Fruit fly (Drosophila melanogaster) whole organism, embryonic: ENCODE measurements around the gene CG12016.

Experiments used
- Antp ChIP-seq: fragments of 200-800 bp; sonication (Bioruptor generic); optimal IDR thresholded peaks from 3 replicates; lab custom pipeline; 2016; ENCODE audit warnings: missing biosample characterization, missing genetic modification characterization
- Atf6 ChIP-seq: fragments of 200-800 bp; sonication (Bioruptor generic); IDR thresholded peaks from 2 replicates; pipeline ENCODE4 v1.3.6; 2022; ENCODE audit warnings: missing biosample characterization, missing genetic modification characterization
- BtbVII ChIP-seq: fragments of 200-800 bp; sonication (Bioruptor generic); optimal IDR thresholded peaks from 3 replicates; lab custom pipeline; 2017; ENCODE audit warnings: missing biosample characterization, mild to moderate bottlenecking, missing genetic modification characterization
- CG11093 ChIP-seq: fragments of 200-800 bp; sonication (Bioruptor generic); IDR thresholded peaks from 3 replicates; pipeline ENCODE4 v1.3.6; 2022; ENCODE audit warnings: missing biosample characterization, missing genetic modification characterization
- CG11696 ChIP-seq: fragments of 200-800 bp; sonication (Bioruptor generic); IDR thresholded peaks from 2 replicates; pipeline ENCODE4 v1.3.6; 2022; ENCODE audit warnings: missing biosample characterization, missing genetic modification characterization
- CG1233 ChIP-seq: fragments of 200-800 bp; sonication (Bioruptor generic); optimal IDR thresholded peaks from 4 replicates; lab custom pipeline; 2018; ENCODE audit warnings: missing biosample characterization, mild to moderate bottlenecking, missing genetic modification characterization
- CG13424 ChIP-seq: fragments of 200-800 bp; sonication (Bioruptor generic); optimal IDR thresholded peaks from 2 replicates; lab custom pipeline; 2019; ENCODE audit warnings: missing biosample characterization, mild to moderate bottlenecking, missing genetic modification characterization, moderate library complexity
- CG13624 ChIP-seq: fragments of 200-800 bp; sonication (Bioruptor generic); optimal IDR thresholded peaks from 2 replicates; lab custom pipeline; 2016; ENCODE audit warnings: missing biosample characterization, missing genetic modification characterization
- CG15011 ChIP-seq: fragments of 200-800 bp; sonication (Bioruptor generic); optimal IDR thresholded peaks from 3 replicates; lab custom pipeline; 2018; ENCODE audit warnings: missing biosample characterization, mild to moderate bottlenecking, missing genetic modification characterization
- CG1602 ChIP-seq: fragments of 200-800 bp; sonication (Bioruptor generic); optimal IDR thresholded peaks from 3 replicates; lab custom pipeline; 2016; ENCODE audit warnings: missing biosample characterization, missing genetic modification characterization
- CG1792 ChIP-seq: fragments of 200-800 bp; sonication (Bioruptor generic); optimal IDR thresholded peaks from 2 replicates; lab custom pipeline; 2016; ENCODE audit warnings: missing biosample characterization, missing genetic modification characterization
- CG18619 ChIP-seq: fragments of 200-800 bp; sonication (Bioruptor generic); optimal IDR thresholded peaks from 3 replicates; lab custom pipeline; 2017; ENCODE audit warnings: missing biosample characterization, mild to moderate bottlenecking, missing genetic modification characterization
- CG18764 ChIP-seq: fragments of 200-800 bp; sonication (Bioruptor generic); optimal IDR thresholded peaks from 3 replicates; lab custom pipeline; 2016; ENCODE audit warnings: missing biosample characterization, missing genetic modification characterization
- CG2889 ChIP-seq: fragments of 200-800 bp; sonication (Bioruptor generic); IDR thresholded peaks from 3 replicates; pipeline ENCODE4 v1.3.6; 2022; ENCODE audit warnings: missing biosample characterization, missing genetic modification characterization
- CG30403 ChIP-seq: fragments of 200-800 bp; sonication (Bioruptor generic); optimal IDR thresholded peaks from 3 replicates; lab custom pipeline; 2016; ENCODE audit warnings: missing biosample characterization, missing genetic modification characterization
- CG30431 ChIP-seq: fragments of 200-800 bp; sonication (Bioruptor generic); optimal IDR thresholded peaks from 2 replicates; lab custom pipeline; 2017; ENCODE audit warnings: missing biosample characterization, missing genetic modification characterization
- CG3065 ChIP-seq: fragments of 200-800 bp; sonication (Bioruptor generic); optimal IDR thresholded peaks from 2 replicates; lab custom pipeline; 2016; ENCODE audit warnings: missing biosample characterization, missing genetic modification characterization
- CG31441 ChIP-seq: fragments of 200-800 bp; sonication (Bioruptor generic); IDR thresholded peaks from 2 replicates; pipeline ENCODE4 v1.3.6; 2022; ENCODE audit warnings: missing biosample characterization, missing genetic modification characterization
- CG34422 ChIP-seq: fragments of 200-800 bp; sonication (Bioruptor generic); IDR thresholded peaks from 3 replicates; pipeline ENCODE4 v1.3.6; 2022; ENCODE audit warnings: missing biosample characterization, missing genetic modification characterization
- CG3847 ChIP-seq: fragments of 200-800 bp; sonication (Bioruptor generic); IDR thresholded peaks from 2 replicates; pipeline ENCODE4 v1.3.6; 2022; ENCODE audit warnings: missing biosample characterization, missing genetic modification characterization
- CG5180 ChIP-seq: fragments of 200-800 bp; sonication (Bioruptor generic); optimal IDR thresholded peaks from 3 replicates; lab custom pipeline; 2017; ENCODE audit warnings: missing biosample characterization, missing genetic modification characterization, mild to moderate bottlenecking, moderate library complexity, missing genetic modification reagents
- CG7839 ChIP-seq: fragments of 200-800 bp; sonication (Bioruptor generic); optimal IDR thresholded peaks from 3 replicates; lab custom pipeline; 2018; ENCODE audit warnings: missing biosample characterization, mild to moderate bottlenecking, missing genetic modification characterization, moderate library complexity
- Deaf1 ChIP-seq: fragments of 200-800 bp; optimal IDR thresholded peaks from 3 replicates; lab custom pipeline; 2019; ENCODE audit warnings: missing biosample characterization, mild to moderate bottlenecking, missing genetic modification characterization, moderate library complexity
- E2f2 ChIP-seq: fragments of 200-800 bp; sonication (Bioruptor generic); IDR thresholded peaks from 2 replicates; pipeline ENCODE4 v1.3.6; 2022; ENCODE audit warnings: missing biosample characterization, missing genetic modification characterization
- ERR ChIP-seq: fragments of 200-800 bp; sonication (Bioruptor generic); optimal IDR thresholded peaks from 2 replicates; lab custom pipeline; 2016; ENCODE audit warnings: missing biosample characterization, missing genetic modification characterization
- Gsc ChIP-seq: fragments of 200-800 bp; sonication (Bioruptor generic); IDR thresholded peaks from 2 replicates; pipeline ENCODE4 v1.3.6; 2022; ENCODE audit warnings: missing biosample characterization, missing genetic modification characterization
- H2.0 ChIP-seq: fragments of 200-800 bp; sonication (Bioruptor generic); IDR thresholded peaks from 2 replicates; pipeline ENCODE4 v1.3.6; 2022; ENCODE audit warnings: missing biosample characterization, missing genetic modification characterization
- HHEX ChIP-seq: fragments of 200-800 bp; sonication (Bioruptor generic); optimal IDR thresholded peaks from 3 replicates; lab custom pipeline; 2017; ENCODE audit warnings: missing biosample characterization, mild to moderate bottlenecking, missing genetic modification characterization, missing genetic modification reagents
- HmgZ ChIP-seq: fragments of 200-800 bp; sonication (Bioruptor generic); optimal IDR thresholded peaks from 2 replicates; lab custom pipeline; 2018; ENCODE audit warnings: missing biosample characterization, mild to moderate bottlenecking, missing genetic modification characterization
- NfI ChIP-seq: fragments of 200-800 bp; sonication (Bioruptor generic); optimal IDR thresholded peaks from 3 replicates; lab custom pipeline; 2018; ENCODE audit warnings: missing biosample characterization, mild to moderate bottlenecking, missing genetic modification characterization, moderate library complexity
- Sin3A ChIP-seq: fragments of >200 bp; optimal IDR thresholded peaks from 2 replicates; lab custom pipeline; 2018
- aop ChIP-seq: fragments of 200-800 bp; sonication (Bioruptor generic); IDR thresholded peaks from 2 replicates; pipeline ENCODE4 v1.3.6; 2022; ENCODE audit warnings: missing biosample characterization, missing genetic modification characterization
- cwo ChIP-seq: fragments of 200-800 bp; sonication (Bioruptor generic); optimal IDR thresholded peaks from 3 replicates; lab custom pipeline; 2017; ENCODE audit warnings: missing biosample characterization, missing genetic modification characterization, mild to moderate bottlenecking, moderate library complexity, missing genetic modification reagents
- da ChIP-seq: fragments of 200-800 bp; sonication (Bioruptor generic); optimal IDR thresholded peaks from 2 replicates; lab custom pipeline; 2016; ENCODE audit warnings: missing biosample characterization, missing genetic modification characterization
- disco-r ChIP-seq: fragments of 200-800 bp; sonication (Bioruptor generic); optimal IDR thresholded peaks from 2 replicates; lab custom pipeline; 2016; ENCODE audit warnings: missing biosample characterization, missing genetic modification characterization
- dysf ChIP-seq: fragments of 200-800 bp; sonication (Bioruptor generic); IDR thresholded peaks from 3 replicates; pipeline ENCODE4 v1.3.6; 2022; ENCODE audit warnings: missing biosample characterization, missing genetic modification characterization
- ems ChIP-seq: fragments of 200-800 bp; sonication (Bioruptor generic); optimal IDR thresholded peaks from 3 replicates; lab custom pipeline; 2016; ENCODE audit warnings: missing biosample characterization, missing genetic modification characterization
- en ChIP-seq: fragments of 200-800 bp; sonication (Bioruptor generic); optimal IDR thresholded peaks from 2 replicates; lab custom pipeline; 2016; ENCODE audit warnings: missing biosample characterization, missing genetic modification characterization
- fd96Cb ChIP-seq: fragments of 200-800 bp; sonication (Bioruptor generic); optimal IDR thresholded peaks from 2 replicates; lab custom pipeline; 2018; ENCODE audit warnings: missing biosample characterization, mild to moderate bottlenecking, missing genetic modification characterization, moderate library complexity
- gfzf ChIP-seq: fragments of 200-800 bp; sonication (Bioruptor generic); optimal IDR thresholded peaks from 2 replicates; lab custom pipeline; 2016; ENCODE audit warnings: missing biosample characterization, mild to moderate bottlenecking, missing genetic modification characterization, moderate library complexity
- lola ChIP-seq, 3 experiments: fragments of >200 bp in 2 of 3; fragments of 200-800 bp in 1 of 3; sonication (Bioruptor generic) in 1 of 3; optimal IDR thresholded peaks; 2 replicates each; lab custom pipeline; 2017 to 2019; ENCODE audit warnings: missing biosample characterization in 3 of 3, missing genetic modification characterization in 3 of 3, mild to moderate bottlenecking in 1 of 3, moderate library complexity in 1 of 3
- nmo ChIP-seq: fragments of 200-800 bp; sonication (Bioruptor generic); optimal IDR thresholded peaks from 2 replicates; lab custom pipeline; 2018; ENCODE audit warnings: missing biosample characterization, mild to moderate bottlenecking, missing genetic modification characterization, moderate library complexity
- pum ChIP-seq: fragments of 200-800 bp; sonication (Bioruptor generic); optimal IDR thresholded peaks from 2 replicates; lab custom pipeline; 2016; ENCODE audit warnings: missing biosample characterization, missing genetic modification characterization
- repo ChIP-seq: fragments of 200-800 bp; sonication (Bioruptor generic); optimal IDR thresholded peaks from 2 replicates; lab custom pipeline; 2016; ENCODE audit warnings: missing biosample characterization, missing genetic modification characterization
- scrt ChIP-seq: fragments of 200-800 bp; sonication (Bioruptor generic); optimal IDR thresholded peaks from 2 replicates; lab custom pipeline; 2018; ENCODE audit warnings: missing biosample characterization, mild to moderate bottlenecking, missing genetic modification characterization, moderate library complexity
- sqz ChIP-seq: fragments of 200-800 bp; sonication (Bioruptor generic); optimal IDR thresholded peaks from 3 replicates; lab custom pipeline; 2018; ENCODE audit warnings: missing biosample characterization, mild to moderate bottlenecking, missing genetic modification characterization
- tap ChIP-seq: fragments of 200-800 bp; optimal IDR thresholded peaks from 3 replicates; lab custom pipeline; 2019; ENCODE audit warnings: missing biosample characterization, mild to moderate bottlenecking, missing genetic modification characterization, moderate library complexity
- tio ChIP-seq: fragments of 200-800 bp; sonication (Bioruptor generic); optimal IDR thresholded peaks from 2 replicates; lab custom pipeline; 2017; ENCODE audit warnings: missing biosample characterization, missing genetic modification characterization, inconsistent platforms
- tll ChIP-seq, 2 experiments: fragments of 200-800 bp in 1 of 2; fragments of >200 bp in 1 of 2; sonication (Bioruptor generic) in 1 of 2; optimal IDR thresholded peaks; 2 replicates each; lab custom pipeline; 2017 to 2019; ENCODE audit warnings: missing biosample characterization in 2 of 2, missing genetic modification characterization in 2 of 2, mild to moderate bottlenecking in 1 of 2, moderate library complexity in 1 of 2
- wek ChIP-seq: fragments of 200-800 bp; sonication (Bioruptor generic); optimal IDR thresholded peaks from 3 replicates; lab custom pipeline; 2018; ENCODE audit warnings: missing biosample characterization, mild to moderate bottlenecking, missing genetic modification characterization, moderate library complexity
- wor ChIP-seq: fragments of 200-800 bp; sonication (Bioruptor generic); IDR thresholded peaks from 2 replicates; pipeline ENCODE4 v1.3.6; 2022; ENCODE audit warnings: missing biosample characterization, missing genetic modification characterization

CG12016 gene

dm6 chr3L:3300345-3300744 is 19.0 kb upstream of the CG12016 start (continued):
- TF ChIP-seq CG31441 (GFP tag; lab: Robert Waterston, UW) = peak; percentile 81
- peak; percentile 55 for TF ChIP-seq CG13424 (tag; lab: Kevin White, UChicago)
- peak; percentile 8 for TF ChIP-seq ems (GFP tag; lab: Kevin White, UChicago)
- TF ChIP-seq pum (GFP tag; lab: Kevin White, UChicago) = peak; percentile 34
- peak; percentile 29 for TF ChIP-seq cwo (GFP tag; lab: Kevin White, UChicago)
- TF ChIP-seq CG30431 (GFP tag; lab: Kevin White, UChicago) = peak; percentile 16
- no peak for TF ChIP-seq da (GFP tag; lab: Kevin White, UChicago)
- peak; percentile 44 for TF ChIP-seq CG5180 (GFP tag; lab: Kevin White, UChicago)
- TF ChIP-seq aop (GFP tag; lab: Robert Waterston, UW) = no peak
- TF ChIP-seq scrt (GFP tag; lab: Kevin White, UChicago) = peak; percentile 23
- TF ChIP-seq E2f2 (GFP tag; lab: Robert Waterston, UW) = peak; percentile 43; the same call in 1 of the 2 replicates
- TF ChIP-seq CG30403 (GFP tag; lab: Kevin White, UChicago) = peak; percentile 55
- TF ChIP-seq ERR (GFP tag; lab: Kevin White, UChicago) = no peak
- TF ChIP-seq CG11696 (GFP tag; lab: Robert Waterston, UW) = peak; percentile 55; the same call in 1 of the 2 replicates
- TF ChIP-seq Sin3A (lab: Kevin White, UChicago) = no peak
- TF ChIP-seq fd96Cb (tag; lab: Kevin White, UChicago) = peak; percentile 71
- TF ChIP-seq CG2889 (GFP tag; lab: Robert Waterston, UW) = 0 out of 3 replicates have a peak, but pooled peaks have one; percentile 33
- peak; percentile 40 for TF ChIP-seq CG18764
- peak; percentile 31 for TF ChIP-seq CG1233 (GFP tag; lab: Kevin White, UChicago)
- peak; percentile 59 for TF ChIP-seq CG3065 (GFP tag; lab: Kevin White, UChicago)
- peak; percentile 6 for TF ChIP-seq CG1792 (GFP tag; lab: Kevin White, UChicago)
- TF ChIP-seq CG13624 (GFP tag; lab: Kevin White, UChicago) = peak; percentile 35
- TF ChIP-seq disco-r (GFP tag; lab: Kevin White, UChicago) = peak; percentile 2
- TF ChIP-seq CG18619 (GFP tag; lab: Kevin White, UChicago) = peak; percentile 1
- peak; percentile 71 for TF ChIP-seq H2.0 (GFP tag; lab: Robert Waterston, UW)
- no peak for TF ChIP-seq gfzf
- peak; percentile 63; the same call in 1 of the 3 replicates for TF ChIP-seq CG34422
- peak; percentile 74 for TF ChIP-seq sqz (GFP tag; lab: Kevin White, UChicago)
- TF ChIP-seq CG11093 = peak; percentile 57; the same call in 2 of the 3 replicates
- TF ChIP-seq en (GFP tag; lab: Kevin White, UChicago) = peak; percentile 40
- 0 out of 2 replicates have a peak, but pooled peaks have one; percentile 39 for TF ChIP-seq Gsc (GFP tag; lab: Robert Waterston, UW)
- no peak for TF ChIP-seq CG15011 (GFP tag; lab: Kevin White, UChicago)
- no peak for TF ChIP-seq tll (GFP tag; optimal IDR thresholded peaks at IDR 0.05; lab: Kevin White, UChicago)
- peak; percentile 1 for TF ChIP-seq NfI (GFP tag; lab: Kevin White, UChicago)
- TF ChIP-seq BtbVII = peak; percentile 46
- peak; percentile 53 for TF ChIP-seq wor (GFP tag; lab: Robert Waterston, UW)
- peak; percentile 57; the same call in 1 of the 2 replicates for TF ChIP-seq Atf6 (GFP tag; lab: Robert Waterston, UW)
- peak; percentile 50 for TF ChIP-seq CG3847
- TF ChIP-seq tap (tag; lab: Kevin White, UChicago) = peak; percentile 50
- TF ChIP-seq HHEX (GFP tag; lab: Kevin White, UChicago) = peak; percentile 58
- TF ChIP-seq CG7839 = peak; percentile 59
- TF ChIP-seq CG1602 (GFP tag; lab: Kevin White, UChicago) = peak; percentile 29
- peak; percentile 52 for TF ChIP-seq nmo (GFP tag; lab: Kevin White, UChicago)
- no peak for TF ChIP-seq Deaf1
- peak in 1 of 3 experiments; percentile 21 for TF ChIP-seq lola (GFP tag; optimal IDR thresholded peaks at IDR 0.05; lab: Kevin White, UChicago)
- TF ChIP-seq wek (GFP tag; lab: Kevin White, UChicago) = peak; percentile 19
- TF ChIP-seq Antp = peak; percentile 22
- TF ChIP-seq repo = peak; percentile 55
- TF ChIP-seq dysf = peak; percentile 63
- TF ChIP-seq tio (GFP tag; lab: Kevin White, UChicago) = peak; percentile 25
- TF ChIP-seq HmgZ (tag; lab: Kevin White, UChicago) = peak; percentile 8
